Worm (Caenorhabditis elegans) whole organism, L1 larva: ENCODE results near the gene srx-131.
A peak's percentile ranks its signal among the peaks of the same experiment; 100 is the strongest.

ENCODE experiments used
- C04F5.9 ChIP-seq: sonication (generic microtip); optimal IDR thresholded peaks from 2 replicates; lab custom pipeline; 2016; ENCODE audit warnings: missing genetic modification characterization, missing compliant biosample characterization
- F16B12.6 ChIP-seq: fragments of 150-350 bp; optimal IDR thresholded peaks from 2 replicates; lab custom pipeline; 2014; ENCODE audit warnings: missing biosample characterization, missing genetic modification characterization
- aha-1 ChIP-seq: fragments of 150-350 bp; optimal IDR thresholded peaks from 2 replicates; lab custom pipeline; 2014; ENCODE audit warnings: missing biosample characterization, missing genetic modification characterization
- aly-2 ChIP-seq: fragments of 150-350 bp; optimal IDR thresholded peaks from 2 replicates; lab custom pipeline; 2014; ENCODE audit warnings: missing biosample characterization, missing genetic modification characterization
- ama-1 ChIP-seq: fragments of 150-350 bp; optimal IDR thresholded peaks from 2 replicates; lab custom pipeline; 2014
- blmp-1 ChIP-seq: fragments of 150-350 bp; optimal IDR thresholded peaks from 2 replicates; lab custom pipeline; 2014; ENCODE audit warnings: missing biosample characterization, missing genetic modification characterization
- ceh-63 ChIP-seq: fragments of 200-800 bp; sonication (Bioruptor generic); optimal IDR thresholded peaks from 2 replicates; lab custom pipeline; 2018; ENCODE audit warnings: mild to moderate bottlenecking, missing genetic modification characterization, missing compliant biosample characterization
- ceh-8 ChIP-seq: fragments of 200-800 bp; sonication (Bioruptor generic); optimal IDR thresholded peaks from 2 replicates; lab custom pipeline; 2018; ENCODE audit warnings: mild to moderate bottlenecking, missing genetic modification characterization, moderate library complexity, missing compliant biosample characterization
- ceh-88 ChIP-seq: fragments of 200-800 bp; sonication (Bioruptor generic); IDR thresholded peaks from 2 replicates; pipeline ENCODE4 v1.3.6; 2022; ENCODE audit warnings: missing genetic modification characterization, missing compliant biosample characterization
- ceh-90 ChIP-seq: sonication (generic microtip); optimal IDR thresholded peaks from 2 replicates; lab custom pipeline; 2016; ENCODE audit warnings: missing genetic modification characterization, missing compliant biosample characterization
- ces-1 ChIP-seq: fragments of 150-350 bp; optimal IDR thresholded peaks from 2 replicates; lab custom pipeline; 2014; ENCODE audit warnings: missing biosample characterization, missing genetic modification reagents, missing genetic modification characterization
- efl-1 ChIP-seq, 4 experiments: fragments of 150-350 bp; optimal IDR thresholded peaks in 3 of 4; peaks in 1 of 4; 1 replicate in 1 of 4; 2 replicates in 3 of 4; lab custom pipeline; 2014; ENCODE audit warnings: missing biosample characterization in 2 of 4, missing genetic modification characterization in 2 of 4, missing genetic modification reagents in 2 of 4
- elt-2 ChIP-seq: sonication (generic microtip); optimal IDR thresholded peaks from 2 replicates; lab custom pipeline; 2016; ENCODE audit warnings: missing genetic modification characterization, mild to moderate bottlenecking, inconsistent platforms, missing compliant biosample characterization, missing genetic modification reagents
- elt-3 ChIP-seq, 6 experiments: fragments of 150-350 bp in 1 of 6; sonication (generic microtip); optimal IDR thresholded peaks; 2 replicates each; lab custom pipeline; 2017 to 2018; ENCODE audit warnings: missing biosample characterization in 6 of 6, missing genetic modification characterization in 6 of 6, inconsistent platforms in 1 of 6
- fkh-4 ChIP-seq: sonication (generic microtip); optimal IDR thresholded peaks from 2 replicates; lab custom pipeline; 2016; ENCODE audit warnings: missing compliant biosample characterization, missing genetic modification characterization, borderline replicate concordance
- grh-1 ChIP-seq: fragments of 200-800 bp; sonication (Bioruptor generic); IDR thresholded peaks from 2 replicates; pipeline ENCODE4 v1.3.6; 2022; ENCODE audit warnings: missing genetic modification reagents, missing genetic modification characterization, missing compliant biosample characterization
- hlh-17 ChIP-seq: fragments of 200-800 bp; sonication (Bioruptor generic); optimal IDR thresholded peaks from 2 replicates; lab custom pipeline; 2018; ENCODE audit warnings: missing genetic modification characterization, mild to moderate bottlenecking, missing compliant biosample characterization, moderate library complexity, borderline replicate concordance
- lin-14 ChIP-seq: fragments of 200-800 bp; sonication (Bioruptor generic); optimal IDR thresholded peaks from 2 replicates; lab custom pipeline; 2018; ENCODE audit warnings: mild to moderate bottlenecking, missing genetic modification characterization, moderate library complexity, missing compliant biosample characterization
- lir-3 ChIP-seq: sonication (generic microtip); optimal IDR thresholded peaks from 2 replicates; lab custom pipeline; 2016; ENCODE audit warnings: mild to moderate bottlenecking, missing genetic modification characterization, moderate library complexity, missing compliant biosample characterization; ENCODE audit not compliant: poor library complexity
- lsy-2 ChIP-seq, 2 experiments: fragments of 150-350 bp; optimal IDR thresholded peaks; 2 replicates each; lab custom pipeline; 2014; ENCODE audit warnings: missing biosample characterization in 2 of 2, missing genetic modification characterization in 2 of 2
- mab-9 ChIP-seq: fragments of 200-800 bp; sonication (Bioruptor generic); IDR thresholded peaks from 2 replicates; pipeline ENCODE4 v1.3.6; 2022; ENCODE audit warnings: missing genetic modification reagents, missing genetic modification characterization, missing compliant biosample characterization
- mdl-1 ChIP-seq, 2 experiments: fragments of 150-350 bp; optimal IDR thresholded peaks; 2 replicates each; lab custom pipeline; 2014 to 2017; ENCODE audit warnings: missing biosample characterization in 2 of 2, missing genetic modification characterization in 2 of 2, inconsistent platforms in 1 of 2
- mef-2 ChIP-seq: fragments of 150-350 bp; optimal IDR thresholded peaks from 2 replicates; lab custom pipeline; 2014; ENCODE audit warnings: missing biosample characterization, missing genetic modification characterization
- nhr-11 ChIP-seq: fragments of 150-350 bp; optimal IDR thresholded peaks from 2 replicates; lab custom pipeline; 2014; ENCODE audit warnings: missing biosample characterization, missing genetic modification characterization
- nhr-12 ChIP-seq: sonication (generic microtip); optimal IDR thresholded peaks from 2 replicates; lab custom pipeline; 2017; ENCODE audit warnings: missing biosample characterization, missing genetic modification characterization
- nhr-20 ChIP-seq: sonication (generic microtip); optimal IDR thresholded peaks from 2 replicates; lab custom pipeline; 2016; ENCODE audit warnings: mild to moderate bottlenecking, missing genetic modification characterization, missing compliant biosample characterization
- nhr-28 ChIP-seq: fragments of 150-350 bp; optimal IDR thresholded peaks from 2 replicates; lab custom pipeline; 2014; ENCODE audit warnings: missing biosample characterization, missing genetic modification characterization
- nhr-47 ChIP-seq: sonication (generic microtip); optimal IDR thresholded peaks from 2 replicates; lab custom pipeline; 2016; ENCODE audit warnings: mild to moderate bottlenecking, missing genetic modification characterization, moderate library complexity, missing compliant biosample characterization
- nhr-71 ChIP-seq: sonication (generic microtip); optimal IDR thresholded peaks from 2 replicates; lab custom pipeline; 2016; ENCODE audit warnings: mild to moderate bottlenecking, missing genetic modification characterization, moderate library complexity, missing compliant biosample characterization
- nhr-77 ChIP-seq: fragments of 150-350 bp; optimal IDR thresholded peaks from 2 replicates; lab custom pipeline; 2014; ENCODE audit warnings: missing biosample characterization, missing genetic modification characterization
- nhr-84 ChIP-seq: sonication (generic microtip); optimal IDR thresholded peaks from 2 replicates; lab custom pipeline; 2017; ENCODE audit warnings: missing biosample characterization, missing genetic modification characterization
- nhr-85 ChIP-seq: sonication (generic microtip); peaks from one replicate; lab custom pipeline; 2016; ENCODE audit warnings: missing genetic modification characterization, inconsistent platforms, missing compliant biosample characterization
- pag-3 ChIP-seq: sonication (generic microtip); optimal IDR thresholded peaks from 2 replicates; lab custom pipeline; 2017; ENCODE audit warnings: missing genetic modification characterization, mild to moderate bottlenecking, missing compliant biosample characterization, antibody characterized with exemption, borderline replicate concordance; ENCODE audit not compliant: insufficient read depth
- pqm-1 ChIP-seq: sonication (generic microtip); optimal IDR thresholded peaks from 3 replicates; lab custom pipeline; 2017; ENCODE audit warnings: missing biosample characterization, missing genetic modification characterization
- rnt-1 ChIP-seq: sonication (generic microtip); optimal IDR thresholded peaks from 2 replicates; lab custom pipeline; 2016; ENCODE audit warnings: mild to moderate bottlenecking, missing genetic modification characterization, moderate library complexity, missing compliant biosample characterization
- skn-1 ChIP-seq: fragments of 150-350 bp; optimal IDR thresholded peaks from 2 replicates; lab custom pipeline; 2014; ENCODE audit warnings: missing biosample characterization, missing genetic modification characterization
- snpc-4 ChIP-seq: fragments of 150-350 bp; optimal IDR thresholded peaks from 2 replicates; lab custom pipeline; 2014; ENCODE audit warnings: missing biosample characterization, missing genetic modification characterization
- snu-23 ChIP-seq: sonication (generic microtip); optimal IDR thresholded peaks from 2 replicates; lab custom pipeline; 2016; ENCODE audit warnings: missing genetic modification characterization, missing compliant biosample characterization
- sox-4 ChIP-seq: sonication (generic microtip); optimal IDR thresholded peaks from 2 replicates; lab custom pipeline; 2016; ENCODE audit warnings: missing genetic modification characterization, missing compliant biosample characterization
- sptf-1 ChIP-seq: fragments of 150-350 bp; optimal IDR thresholded peaks from 2 replicates; lab custom pipeline; 2014; ENCODE audit warnings: missing biosample characterization, missing genetic modification characterization
- tbx-2 ChIP-seq: sonication (generic microtip); optimal IDR thresholded peaks from 2 replicates; lab custom pipeline; 2016; ENCODE audit warnings: missing genetic modification characterization, missing compliant biosample characterization
- tlp-1 ChIP-seq: fragments of 150-350 bp; optimal IDR thresholded peaks from 2 replicates; lab custom pipeline; 2014; ENCODE audit warnings: missing biosample characterization, missing genetic modification characterization
- unc-98 ChIP-seq: fragments of 200-800 bp; sonication (Bioruptor generic); IDR thresholded peaks from 2 replicates; pipeline ENCODE4 v1.3.6; 2022; ENCODE audit warnings: missing genetic modification characterization, missing compliant biosample characterization
- vab-15 ChIP-seq: sonication (generic microtip); optimal IDR thresholded peaks from 2 replicates; lab custom pipeline; 2017; ENCODE audit warnings: missing genotype, mild to moderate bottlenecking, missing genetic modification characterization, missing compliant biosample characterization
- xbp-1 ChIP-seq: sonication (generic microtip); optimal IDR thresholded peaks from 2 replicates; lab custom pipeline; 2016; ENCODE audit warnings: missing genetic modification characterization, missing compliant biosample characterization
- zag-1 ChIP-seq: fragments of 150-350 bp; optimal IDR thresholded peaks from 2 replicates; lab custom pipeline; 2014; ENCODE audit warnings: missing biosample characterization, missing genetic modification characterization
- zip-4 ChIP-seq: fragments of 200-800 bp; sonication (Bioruptor generic); optimal IDR thresholded peaks from 2 replicates; lab custom pipeline; 2018; ENCODE audit warnings: mild to moderate bottlenecking, missing genetic modification characterization, moderate library complexity, missing compliant biosample characterization
- ztf-4 ChIP-seq: fragments of 150-350 bp; optimal IDR thresholded peaks from 2 replicates; lab custom pipeline; 2014; ENCODE audit warnings: missing biosample characterization, missing genetic modification characterization

srx-131 gene

DNA sequence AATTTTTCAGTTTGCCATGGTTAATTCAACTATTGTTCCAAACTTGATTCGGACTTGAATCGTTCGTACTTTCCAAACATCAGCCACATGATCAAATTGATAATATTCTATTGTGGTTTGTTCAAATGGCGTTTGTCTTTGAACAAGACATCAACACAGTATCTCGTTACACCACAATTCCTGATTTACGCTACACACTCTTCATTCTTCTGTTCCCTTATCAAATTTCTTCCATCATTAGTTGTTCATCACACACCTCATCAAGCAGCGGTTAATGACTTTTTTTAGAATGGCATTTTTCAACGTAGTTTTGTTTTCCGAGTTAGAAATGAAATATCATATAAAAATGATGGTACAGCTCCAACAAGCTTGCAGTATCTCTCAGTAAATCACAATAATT is 33.0 kb downstream of the srx-131 start (continued):
- TF ChIP-seq elt-2 (tag; lab: Kevin White, UChicago): peak; percentile 76
- no peak for TF ChIP-seq skn-1 (tag; lab: Kevin White, UChicago)
- no peak for TF ChIP-seq ceh-63 (GFP tag; lab: Kevin White, UChicago)
- TF ChIP-seq nhr-85 (tag; lab: Kevin White, UChicago): peak; percentile 28
- no peak for TF ChIP-seq grh-1 (GFP tag; lab: Robert Waterston, UW)
- peak; percentile 42 for TF ChIP-seq pag-3 (tag; lab: Kevin White, UChicago)
- no peak for TF ChIP-seq pqm-1
- TF ChIP-seq snpc-4 (tag; lab: Kevin White, UChicago): no peak
- peak; percentile 48 for TF ChIP-seq nhr-20 (tag; lab: Kevin White, UChicago)
- TF ChIP-seq sptf-1 (tag; lab: Kevin White, UChicago): no peak
- no peak for TF ChIP-seq C04F5.9 (tag; lab: Kevin White, UChicago)
- TF ChIP-seq F16B12.6: no peak
- no peak for TF ChIP-seq hlh-17
- no peak for TF ChIP-seq aly-2
- no peak for TF ChIP-seq nhr-12
- TF ChIP-seq nhr-77: no peak
- TF ChIP-seq tbx-2 (tag; lab: Kevin White, UChicago): no peak
- TF ChIP-seq tlp-1 (tag; lab: Kevin White, UChicago): no peak
- TF ChIP-seq lin-14 (GFP tag; lab: Kevin White, UChicago): peak; percentile 46
- TF ChIP-seq nhr-84 (tag; lab: Kevin White, UChicago): no peak
- no peak for TF ChIP-seq vab-15
- TF ChIP-seq xbp-1 (tag; lab: Kevin White, UChicago): no peak
- no peak for TF ChIP-seq zag-1 (tag; lab: Kevin White, UChicago)
- no peak for TF ChIP-seq sox-4 (tag; lab: Kevin White, UChicago)
- TF ChIP-seq efl-1 (optimal IDR thresholded peaks at IDR 0.05; lab: Kevin White, UChicago): no peak
- TF ChIP-seq efl-1 (GFP tag; optimal IDR thresholded peaks at IDR 0.05 in 1 of 2; lab: Kevin White, UChicago): no peak
- TF ChIP-seq nhr-28: no peak
- no peak for TF ChIP-seq zip-4 (GFP tag; lab: Kevin White, UChicago)
- TF ChIP-seq nhr-11 (tag; lab: Kevin White, UChicago): no peak
- TF ChIP-seq ama-1 (lab: Kevin White, UChicago): no peak
- no peak for TF ChIP-seq ces-1
- TF ChIP-seq lir-3: no peak
- TF ChIP-seq snu-23 (GFP tag; lab: Kevin White, UChicago): peak; percentile 7
- peak in 3 of 6 experiments; percentile 24 to 59 (median 31) for TF ChIP-seq elt-3 (tag; optimal IDR thresholded peaks at IDR 0.05; lab: Kevin White, UChicago)

DNA sequence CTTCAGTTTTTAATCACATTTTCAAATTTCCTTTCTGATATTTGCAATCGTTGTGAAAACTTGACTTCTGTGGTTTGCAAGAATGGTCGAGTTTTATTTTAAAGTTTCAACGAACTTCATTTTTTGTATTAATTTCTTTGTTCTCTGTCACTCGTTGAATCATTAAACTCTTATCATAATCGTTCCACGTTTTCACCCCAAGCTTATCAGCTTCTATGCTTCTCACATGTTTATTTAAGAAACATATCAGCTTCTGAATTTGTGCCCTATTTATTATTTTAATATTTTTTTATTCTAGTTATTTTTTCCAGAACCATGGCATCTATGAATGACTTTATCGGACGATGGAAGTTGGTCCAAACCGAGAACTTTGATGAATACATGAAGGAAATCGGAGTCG is 34.0 kb downstream of the srx-131 start, which contains the start of gene lbp-7:
TSS of gene lbp-7 (plus strand) at position 312 of the 400 bp plus-strand sequence.
- peak; percentile 86 for TF ChIP-seq elt-2 (tag; lab: Kevin White, UChicago)
- TF ChIP-seq rnt-1 (tag; lab: Kevin White, UChicago): no peak
- peak; percentile 5 for TF ChIP-seq nhr-20 (tag; lab: Kevin White, UChicago)
- TF ChIP-seq efl-1 (optimal IDR thresholded peaks at IDR 0.05; lab: Kevin White, UChicago): no peak
- no peak for TF ChIP-seq efl-1 (GFP tag; optimal IDR thresholded peaks at IDR 0.05 in 1 of 2; lab: Kevin White, UChicago)
- no peak for TF ChIP-seq ztf-4
- TF ChIP-seq lin-14 (GFP tag; lab: Kevin White, UChicago): no peak
- TF ChIP-seq blmp-1: no peak
- peak; percentile 8 for TF ChIP-seq tlp-1 (tag; lab: Kevin White, UChicago)
- no peak for TF ChIP-seq mab-9 (GFP tag; lab: Robert Waterston, UW)
- no peak for TF ChIP-seq vab-15
- TF ChIP-seq sptf-1 (tag; lab: Kevin White, UChicago): no peak

DNA sequence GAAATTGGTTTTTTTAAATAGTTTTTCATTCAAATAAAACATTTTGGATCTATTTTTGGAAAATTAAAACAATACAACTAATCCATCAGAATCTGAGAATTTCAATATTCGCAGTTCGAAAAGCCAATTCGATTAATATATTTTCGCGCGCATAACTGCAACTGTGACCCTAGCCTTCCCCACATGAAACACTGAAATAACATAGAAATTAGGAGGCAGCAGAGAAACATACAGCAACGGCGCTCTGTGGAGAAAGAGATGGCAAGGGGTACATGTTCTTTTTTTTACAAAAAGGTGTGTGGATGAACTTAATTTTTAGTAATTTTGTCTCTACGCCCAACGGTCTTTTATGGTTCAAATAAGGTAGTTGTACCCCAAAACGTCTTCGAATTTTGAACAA is 34.9 kb downstream of the srx-131 start:
- TF ChIP-seq lsy-2 (tag; optimal IDR thresholded peaks at IDR 0.05; lab: Kevin White, UChicago) (peak in 1 of 2 experiments; percentile 41), snpc-4 (tag; lab: Kevin White, UChicago) (no peak), tlp-1 (tag; lab: Kevin White, UChicago) (no peak), ceh-8 (GFP tag; lab: Kevin White, UChicago) (no peak), mdl-1 (tag; optimal IDR thresholded peaks at IDR 0.05; lab: Kevin White, UChicago) (no peak), nhr-47 (no peak), ceh-90 (no peak), lin-14 (GFP tag; lab: Kevin White, UChicago) (peak; percentile 58), unc-98 (no peak), F16B12.6 (no peak), rnt-1 (tag; lab: Kevin White, UChicago) (peak; percentile 3), sox-4 (tag; lab: Kevin White, UChicago) (no peak), efl-1 (optimal IDR thresholded peaks at IDR 0.05; lab: Kevin White, UChicago) (peak; percentile 39 to 54), efl-1 (GFP tag; optimal IDR thresholded peaks at IDR 0.05 in 1 of 2; lab: Kevin White, UChicago) (peak; percentile 57 to 87), nhr-71 (tag; lab: Kevin White, UChicago) (no peak), mef-2 (tag; lab: Kevin White, UChicago) (no peak), aha-1 (tag; lab: Kevin White, UChicago) (no peak), elt-2 (tag; lab: Kevin White, UChicago) (no peak), blmp-1 (peak; percentile 4), ceh-88 (GFP tag; lab: Robert Waterston, UW) (no peak), vab-15 (no peak), fkh-4 (tag; lab: Kevin White, UChicago) (no peak), nhr-84 (tag; lab: Kevin White, UChicago) (no peak), nhr-20 (tag; lab: Kevin White, UChicago) (no peak)
